Worm (Caenorhabditis elegans): ENCODE measurements around the gene F45E4.5.

ce11 chrIV:7633020-7633419 is 4.2 kb upstream of the F45E4.5 start, which contains the start of gene plp-1:
- TF ChIP-seq unc-62 (GFP tag; optimal IDR thresholded peaks at IDR 0.05) (no peak), nhr-12 (tag; optimal IDR thresholded peaks at IDR 0.05) (no peak), nhr-237 (tag; optimal IDR thresholded peaks at IDR 0.05) (no peak), snpc-4 (tag; optimal IDR thresholded peaks at IDR 0.05) (no peak)
